Fruit fly (Drosophila melanogaster) whole organism, embryonic: ENCODE results near the gene CG45066.

ENCODE experiments used
- Aef1 ChIP-seq: fragments of 200-800 bp; sonication (Bioruptor generic); IDR thresholded peaks from 3 replicates; pipeline ENCODE4 v1.3.6; 2022; ENCODE audit warnings: missing biosample characterization, missing genetic modification characterization
- Atf3 ChIP-seq: fragments of 200-800 bp; sonication (Bioruptor generic); optimal IDR thresholded peaks from 3 replicates; lab custom pipeline; 2016; ENCODE audit warnings: missing biosample characterization, missing genetic modification characterization
- CG10209 ChIP-seq: fragments of 200-800 bp; sonication (Bioruptor generic); optimal IDR thresholded peaks from 3 replicates; lab custom pipeline; 2017; ENCODE audit warnings: missing biosample characterization, mild to moderate bottlenecking, missing genetic modification characterization, missing genetic modification reagents
- CG11695 ChIP-seq: fragments of 200-800 bp; sonication (Bioruptor generic); IDR thresholded peaks from 3 replicates; pipeline ENCODE4 v1.3.6; 2022; ENCODE audit warnings: missing biosample characterization, missing genetic modification characterization
- CG14014 ChIP-seq: fragments of 200-800 bp; sonication (Bioruptor generic); IDR thresholded peaks from 2 replicates; pipeline ENCODE4 v1.3.6; 2022; ENCODE audit warnings: missing biosample characterization, missing genetic modification characterization
- CG14441 ChIP-seq: fragments of 200-800 bp; sonication (Bioruptor generic); IDR thresholded peaks from 2 replicates; pipeline ENCODE4 v1.3.6; 2022; ENCODE audit warnings: missing biosample characterization, missing genetic modification characterization
- CG14965 ChIP-seq: fragments of 200-800 bp; sonication (Bioruptor generic); optimal IDR thresholded peaks from 2 replicates; lab custom pipeline; 2016; ENCODE audit warnings: missing biosample characterization, missing genetic modification characterization, borderline replicate concordance
- CG15514 ChIP-seq: fragments of 200-800 bp; sonication (Bioruptor generic); optimal IDR thresholded peaks from 3 replicates; lab custom pipeline; 2017; ENCODE audit warnings: missing biosample characterization, missing genetic modification characterization, mild to moderate bottlenecking, moderate library complexity, missing genetic modification reagents
- CG16863 ChIP-seq: fragments of 200-800 bp; sonication (Bioruptor generic); optimal IDR thresholded peaks from 3 replicates; lab custom pipeline; 2016; ENCODE audit warnings: missing biosample characterization, missing genetic modification characterization
- CG17829 ChIP-seq: fragments of 200-800 bp; optimal IDR thresholded peaks from 2 replicates; lab custom pipeline; 2019; ENCODE audit warnings: missing biosample characterization, mild to moderate bottlenecking, missing genetic modification characterization, moderate library complexity
- CG2199 ChIP-seq: fragments of 200-800 bp; sonication (Bioruptor generic); IDR thresholded peaks from 3 replicates; pipeline ENCODE4 v1.3.6; 2022; ENCODE audit warnings: missing biosample characterization, missing genetic modification characterization
- CG2712 ChIP-seq: fragments of 200-800 bp; optimal IDR thresholded peaks from 3 replicates; lab custom pipeline; 2019; ENCODE audit warnings: missing biosample characterization, mild to moderate bottlenecking, missing genetic modification characterization, moderate library complexity
- CG3281 ChIP-seq: fragments of 200-800 bp; sonication (Bioruptor generic); optimal IDR thresholded peaks from 3 replicates; lab custom pipeline; 2017; ENCODE audit warnings: missing biosample characterization, mild to moderate bottlenecking, missing genetic modification characterization
- CG4328 ChIP-seq: fragments of 200-800 bp; sonication (Bioruptor generic); optimal IDR thresholded peaks from 3 replicates; lab custom pipeline; 2017; ENCODE audit warnings: missing biosample characterization, missing genetic modification reagents, missing genetic modification characterization
- CG4617 ChIP-seq: fragments of 200-800 bp; sonication (Bioruptor generic); optimal IDR thresholded peaks from 3 replicates; lab custom pipeline; 2016; ENCODE audit warnings: missing biosample characterization, missing genetic modification characterization, borderline replicate concordance
- CG4707 ChIP-seq: fragments of 200-800 bp; sonication (Bioruptor generic); optimal IDR thresholded peaks from 2 replicates; lab custom pipeline; 2018; ENCODE audit warnings: missing biosample characterization, mild to moderate bottlenecking, missing genetic modification characterization, moderate library complexity
- CG4854 ChIP-seq: fragments of 200-800 bp; sonication (Bioruptor generic); optimal IDR thresholded peaks from 2 replicates; lab custom pipeline; 2016; ENCODE audit warnings: missing biosample characterization, missing genetic modification characterization, inconsistent platforms
- CG5245 ChIP-seq: fragments of 200-800 bp; sonication (Bioruptor generic); optimal IDR thresholded peaks from 3 replicates; lab custom pipeline; 2016; ENCODE audit warnings: missing biosample characterization, missing genetic modification characterization
- CG6272 ChIP-seq: fragments of 200-800 bp; sonication (Bioruptor generic); IDR thresholded peaks from 2 replicates; pipeline ENCODE4 v1.3.6; 2022; ENCODE audit warnings: missing biosample characterization, missing genetic modification characterization
- CG6654 ChIP-seq: fragments of 200-800 bp; sonication (Bioruptor generic); optimal IDR thresholded peaks from 2 replicates; lab custom pipeline; 2017; ENCODE audit warnings: missing biosample characterization, mild to moderate bottlenecking, missing genetic modification characterization
- CTCF ChIP-seq: fragments of 200-800 bp; sonication (Bioruptor generic); optimal IDR thresholded peaks from 2 replicates; lab custom pipeline; 2017; ENCODE audit warnings: missing biosample characterization, mild to moderate bottlenecking, missing genetic modification characterization, moderate library complexity
- Dbx ChIP-seq: fragments of 200-800 bp; sonication (Bioruptor generic); IDR thresholded peaks from 3 replicates; pipeline ENCODE4 v1.3.6; 2022; ENCODE audit warnings: missing biosample characterization, missing genetic modification characterization
- E2f1 ChIP-seq: fragments of 200-800 bp; sonication (Bioruptor generic); IDR thresholded peaks from 2 replicates; pipeline ENCODE4 v1.3.6; 2022; ENCODE audit warnings: missing biosample characterization, missing genetic modification characterization
- Ets97D ChIP-seq: fragments of 200-800 bp; sonication (Bioruptor generic); optimal IDR thresholded peaks from 3 replicates; lab custom pipeline; 2016; ENCODE audit warnings: missing biosample characterization, missing genetic modification characterization
- Gug ChIP-seq: fragments of 200-800 bp; sonication (Bioruptor generic); IDR thresholded peaks from 4 replicates; pipeline ENCODE4 v1.3.6; 2022; ENCODE audit warnings: missing biosample characterization, missing genetic modification characterization
- HLH4C ChIP-seq: fragments of 200-800 bp; sonication (Bioruptor generic); IDR thresholded peaks from 3 replicates; pipeline ENCODE4 v1.3.6; 2022; ENCODE audit warnings: missing biosample characterization, missing genetic modification characterization; ENCODE audit not compliant: partially characterized antibody
- Hey ChIP-seq: fragments of 200-800 bp; sonication (Bioruptor generic); optimal IDR thresholded peaks from 3 replicates; lab custom pipeline; 2018; ENCODE audit warnings: missing biosample characterization, mild to moderate bottlenecking, missing genetic modification characterization
- NC2α ChIP-seq: fragments of 200-800 bp; sonication (Bioruptor generic); optimal IDR thresholded peaks from 2 replicates; lab custom pipeline; 2016; ENCODE audit warnings: missing biosample characterization, missing genetic modification characterization
- abd-A ChIP-seq: fragments of 200-800 bp; sonication (Bioruptor generic); optimal IDR thresholded peaks from 3 replicates; lab custom pipeline; 2019; ENCODE audit warnings: missing biosample characterization, mild to moderate bottlenecking, missing genetic modification characterization, moderate library complexity
- ara ChIP-seq: fragments of 200-800 bp; sonication (Bioruptor generic); IDR thresholded peaks from 2 replicates; pipeline ENCODE4 v1.3.6; 2022; ENCODE audit warnings: missing biosample characterization, missing genetic modification characterization
- bbx ChIP-seq: fragments of 200-800 bp; sonication (Bioruptor generic); IDR thresholded peaks from 2 replicates; pipeline ENCODE4 v1.3.6; 2022; ENCODE audit warnings: missing biosample characterization, missing genetic modification characterization; ENCODE audit not compliant: partially characterized antibody
- caup ChIP-seq: fragments of 200-800 bp; sonication (Bioruptor generic); optimal IDR thresholded peaks from 3 replicates; lab custom pipeline; 2017; ENCODE audit warnings: missing biosample characterization, mild to moderate bottlenecking, missing genetic modification characterization, moderate library complexity; ENCODE audit not compliant: severe bottlenecking
- cg ChIP-seq: fragments of 200-800 bp; sonication (Bioruptor generic); optimal IDR thresholded peaks from 3 replicates; lab custom pipeline; 2019; ENCODE audit warnings: missing biosample characterization, mild to moderate bottlenecking, missing genetic modification characterization, moderate library complexity
- chif ChIP-seq, 2 experiments: fragments of 200-800 bp; sonication (Bioruptor generic); optimal IDR thresholded peaks; 3 replicates each; lab custom pipeline; 2016; ENCODE audit warnings: missing biosample characterization in 2 of 2, missing genetic modification characterization in 2 of 2
- crol ChIP-seq: fragments of 200-800 bp; sonication (Bioruptor generic); IDR thresholded peaks from 2 replicates; pipeline ENCODE4 v1.3.6; 2022; ENCODE audit warnings: missing biosample characterization, missing genetic modification characterization
- da ChIP-seq: fragments of 200-800 bp; sonication (Bioruptor generic); optimal IDR thresholded peaks from 2 replicates; lab custom pipeline; 2016; ENCODE audit warnings: missing biosample characterization, missing genetic modification characterization
- dimm ChIP-seq: fragments of 200-800 bp; sonication (Bioruptor generic); IDR thresholded peaks from 2 replicates; pipeline ENCODE4 v1.3.6; 2022; ENCODE audit warnings: missing biosample characterization, missing genetic modification characterization
- disco-r ChIP-seq: fragments of 200-800 bp; sonication (Bioruptor generic); optimal IDR thresholded peaks from 2 replicates; lab custom pipeline; 2016; ENCODE audit warnings: missing biosample characterization, missing genetic modification characterization
- gem ChIP-seq: fragments of 200-800 bp; sonication (Bioruptor generic); optimal IDR thresholded peaks from 2 replicates; lab custom pipeline; 2019; ENCODE audit warnings: missing biosample characterization, mild to moderate bottlenecking, missing genetic modification characterization, moderate library complexity
- grau ChIP-seq: fragments of 200-800 bp; optimal IDR thresholded peaks from 3 replicates; lab custom pipeline; 2019; ENCODE audit warnings: missing biosample characterization, mild to moderate bottlenecking, missing genetic modification characterization, moderate library complexity
- grn ChIP-seq: fragments of 200-800 bp; sonication (Bioruptor generic); optimal IDR thresholded peaks from 3 replicates; lab custom pipeline; 2017; ENCODE audit warnings: missing biosample characterization, missing genetic modification characterization
- gro ChIP-seq: fragments of 200-800 bp; sonication (Bioruptor generic); optimal IDR thresholded peaks from 2 replicates; lab custom pipeline; 2016; ENCODE audit warnings: missing biosample characterization, missing genetic modification characterization
- klu ChIP-seq: fragments of 200-800 bp; sonication (Bioruptor generic); IDR thresholded peaks from 2 replicates; pipeline ENCODE4 v1.3.6; 2022; ENCODE audit warnings: missing biosample characterization, missing genetic modification characterization
- mirr ChIP-seq: fragments of 200-800 bp; sonication (Bioruptor generic); optimal IDR thresholded peaks from 3 replicates; lab custom pipeline; 2018; ENCODE audit warnings: missing biosample characterization, mild to moderate bottlenecking, missing genetic modification characterization
- pho ChIP-seq: fragments of 200-800 bp; sonication (Bioruptor generic); optimal IDR thresholded peaks from 2 replicates; lab custom pipeline; 2016; ENCODE audit warnings: missing biosample characterization, missing genetic modification characterization
- pnt ChIP-seq: fragments of 200-800 bp; sonication (Bioruptor generic); optimal IDR thresholded peaks from 3 replicates; lab custom pipeline; 2016; ENCODE audit warnings: missing biosample characterization, missing genetic modification characterization
- ranshi ChIP-seq: fragments of 200-800 bp; sonication (Bioruptor generic); IDR thresholded peaks from 2 replicates; pipeline ENCODE4 v1.3.6; 2022; ENCODE audit warnings: missing biosample characterization, missing genetic modification characterization
- stwl ChIP-seq: fragments of 200-800 bp; sonication (Bioruptor generic); optimal IDR thresholded peaks from 3 replicates; lab custom pipeline; 2018; ENCODE audit warnings: missing biosample characterization, mild to moderate bottlenecking, missing genetic modification characterization, moderate library complexity
- tgo ChIP-seq: fragments of 200-800 bp; sonication (Bioruptor generic); IDR thresholded peaks from 3 replicates; pipeline ENCODE4 v1.3.6; 2022; ENCODE audit warnings: missing biosample characterization, missing genetic modification characterization

The CG45066 gene

DNA sequence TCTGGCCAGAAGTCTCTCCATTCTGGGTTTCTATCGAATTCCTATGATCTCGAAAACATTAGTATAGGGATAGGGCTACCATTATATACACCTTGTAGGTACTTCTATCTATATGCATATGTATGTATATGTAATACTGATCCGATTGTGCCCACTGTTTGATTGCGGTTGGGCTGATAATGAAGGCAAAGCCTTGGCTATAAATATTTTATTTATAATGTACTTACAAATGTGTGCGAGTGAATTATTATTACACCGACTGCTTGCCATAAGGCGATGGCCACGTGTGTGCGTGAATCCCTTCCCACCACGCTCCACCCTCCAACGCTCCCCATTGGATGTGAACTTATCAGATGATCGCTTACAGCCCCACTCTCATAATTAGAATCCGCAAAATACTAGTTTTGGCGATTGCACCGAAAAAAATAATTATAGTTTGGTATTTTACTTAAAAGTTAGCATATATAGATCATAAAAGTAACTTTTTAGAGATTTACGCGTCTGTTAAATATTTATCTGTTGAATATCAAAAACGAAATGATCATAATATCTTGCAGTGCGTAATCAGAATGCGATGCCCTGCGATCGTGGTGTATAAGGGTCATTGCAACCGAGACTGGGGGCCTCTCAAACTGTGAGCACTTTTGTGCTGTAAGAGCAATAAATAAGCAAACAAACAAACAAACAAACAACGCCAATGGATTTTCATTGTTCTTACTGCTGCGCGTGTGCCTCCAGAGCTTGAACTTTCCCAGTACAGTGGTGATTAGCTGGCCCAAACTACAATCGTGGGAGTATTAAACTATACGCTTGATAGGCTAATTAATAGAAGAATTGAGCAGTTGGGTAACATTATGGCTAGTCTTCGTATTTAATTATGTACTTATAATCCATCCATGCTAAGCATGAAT, 30.7 kb downstream of the CG45066 start (continued):
- TF ChIP-seq CG11695 (GFP tag; lab: Robert Waterston, UW), result peak; percentile 66; the same call in 1 of the 3 replicates
- peak; percentile 21 for TF ChIP-seq Atf3 (GFP tag; lab: Kevin White, UChicago)
- no peak for TF ChIP-seq da (GFP tag; lab: Kevin White, UChicago)
- no peak for TF ChIP-seq CG14965
- TF ChIP-seq Gug (GFP tag; lab: Robert Waterston, UW), result peak; percentile 27; the same call in 2 of the 4 replicates
- TF ChIP-seq bbx (GFP tag; lab: Robert Waterston, UW), result no peak
- peak; percentile 95 for TF ChIP-seq CG6654 (GFP tag; lab: Kevin White, UChicago)
- TF ChIP-seq dimm, result peak; percentile 37; the same call in 1 of the 2 replicates
- TF ChIP-seq E2f1 (GFP tag; lab: Robert Waterston, UW), result peak; percentile 35; the same call in 1 of the 2 replicates
- peak; percentile 15 for TF ChIP-seq pnt (GFP tag; lab: Kevin White, UChicago)
- no peak for TF ChIP-seq Ets97D (GFP tag; lab: Kevin White, UChicago)
- peak; percentile 53 for TF ChIP-seq CG15514
- TF ChIP-seq Hey (tag; lab: Kevin White, UChicago), result peak; percentile 64
- peak; percentile 36; the same call in 1 of the 2 replicates for TF ChIP-seq CG6272 (GFP tag; lab: Robert Waterston, UW)
- TF ChIP-seq CG14441 (GFP tag; lab: Robert Waterston, UW), result peak; percentile 57
- peak; percentile 59; the same call in 2 of the 3 replicates for TF ChIP-seq tgo (GFP tag; lab: Robert Waterston, UW)
- TF ChIP-seq ara (GFP tag; lab: Robert Waterston, UW), result no peak
- no peak for TF ChIP-seq CG16863 (GFP tag; lab: Kevin White, UChicago)
- TF ChIP-seq gro (GFP tag; lab: Kevin White, UChicago), result peak; percentile 32
- TF ChIP-seq CG4854 (GFP tag; lab: Kevin White, UChicago), result no peak
- no peak for TF ChIP-seq CG4328 (GFP tag; lab: Kevin White, UChicago)
- 0 out of 2 replicates have a peak, but pooled peaks have one; percentile 45 for TF ChIP-seq CG14014 (GFP tag; lab: Robert Waterston, UW)
- peak; percentile 91 for TF ChIP-seq grn
- TF ChIP-seq cg (GFP tag; lab: Kevin White, UChicago), result peak; percentile 49
- no peak for TF ChIP-seq CG5245 (GFP tag; lab: Kevin White, UChicago)
- no peak for TF ChIP-seq CG17829 (tag; lab: Kevin White, UChicago)
- no peak for TF ChIP-seq stwl
- no peak for TF ChIP-seq disco-r (GFP tag; lab: Kevin White, UChicago)
- peak; percentile 97 for TF ChIP-seq gem (tag; lab: Kevin White, UChicago)
- peak; percentile 16; the same call in 2 of the 3 replicates for TF ChIP-seq Aef1 (GFP tag; lab: Robert Waterston, UW)
- peak; percentile 44 for TF ChIP-seq CG3281
- TF ChIP-seq CTCF, result no peak
- TF ChIP-seq CG4707, result peak; percentile 23
- no peak for TF ChIP-seq CG4617 (GFP tag; lab: Kevin White, UChicago)
- TF ChIP-seq mirr (GFP tag; lab: Kevin White, UChicago), result peak; percentile 95
- TF ChIP-seq ranshi (GFP tag; lab: Robert Waterston, UW), result peak; percentile 56
- TF ChIP-seq caup (GFP tag; lab: Kevin White, UChicago), result peak; percentile 3
- TF ChIP-seq pho (GFP tag; lab: Kevin White, UChicago), result no peak
- no peak for TF ChIP-seq klu (GFP tag; lab: Robert Waterston, UW)
- TF ChIP-seq Dbx (GFP tag; lab: Robert Waterston, UW), result peak; percentile 27; the same call in 1 of the 3 replicates
- peak; percentile 75 for TF ChIP-seq grau
- peak in 1 of 2 experiments; percentile 1 for TF ChIP-seq chif (GFP tag; optimal IDR thresholded peaks at IDR 0.05; lab: Kevin White, UChicago)
- peak; percentile 15 for TF ChIP-seq CG10209
- peak; percentile 77 for TF ChIP-seq crol (GFP tag; lab: Robert Waterston, UW)
- 0 out of 3 replicates have a peak, but pooled peaks have one; percentile 25 for TF ChIP-seq CG2199
- no peak for TF ChIP-seq NC2α
- TF ChIP-seq abd-A (tag; lab: Kevin White, UChicago), result peak; percentile 40
- TF ChIP-seq CG2712 (tag; lab: Kevin White, UChicago), result peak; percentile 18
- no peak for TF ChIP-seq HLH4C
